Fruit fly (Drosophila melanogaster): ENCODE results near the gene Sirt2.

Sirt2 gene

dm6 chr3R:20310498-20310822 is 17.8 kb upstream of the Sirt2 start (continued):
- TF ChIP-seq cwo (GFP tag; optimal IDR thresholded peaks at IDR 0.05) (no peak), her (GFP tag; optimal IDR thresholded peaks at IDR 0.05) (no peak), dysf (GFP tag; IDR thresholded peaks at IDR 0.05) (0 out of 3 replicates have a peak, but pooled peaks have one; percentile 12), CG12744 (GFP tag; optimal IDR thresholded peaks at IDR 0.05) (no peak), fd3F (GFP tag; optimal IDR thresholded peaks at IDR 0.05) (no peak), Hand (GFP tag; optimal IDR thresholded peaks at IDR 0.05) (no peak), CG12299 (tag; optimal IDR thresholded peaks at IDR 0.05) (no peak), danr (GFP tag; IDR thresholded peaks at IDR 0.05) (no peak), Fer2 (tag; optimal IDR thresholded peaks at IDR 0.05) (no peak), stc (GFP tag; IDR thresholded peaks at IDR 0.05) (0 out of 2 replicates have a peak, but pooled peaks have one; percentile 4), Ets97D (GFP tag; optimal IDR thresholded peaks at IDR 0.05) (no peak), pho (GFP tag; optimal IDR thresholded peaks at IDR 0.05) (no peak), pan (optimal IDR thresholded peaks at IDR 0.05) (no peak), pan (GFP tag; optimal IDR thresholded peaks at IDR 0.05 in 1 of 2, IDR thresholded peaks at IDR 0.05 in 1 of 2) (no peak), ham (GFP tag; IDR thresholded peaks at IDR 0.05) (no peak), CG7271 (tag; optimal IDR thresholded peaks at IDR 0.05) (no peak), sisA (GFP tag; IDR thresholded peaks at IDR 0.05) (no peak), grn (GFP tag; optimal IDR thresholded peaks at IDR 0.05) (no peak), Hsf (GFP tag; optimal IDR thresholded peaks at IDR 0.05) (no peak), Side (GFP tag; optimal IDR thresholded peaks at IDR 0.05) (no peak), Ets65A (GFP tag) (no peak), CG13287 (GFP tag; IDR thresholded peaks at IDR 0.05; ENCODE audit: partially characterized antibody) (no peak), CG3995 (GFP tag; optimal IDR thresholded peaks at IDR 0.05) (no peak), fd96Cb (tag; optimal IDR thresholded peaks at IDR 0.05) (no peak), btn (GFP tag; optimal IDR thresholded peaks at IDR 0.05) (no peak), CG18619 (GFP tag; optimal IDR thresholded peaks at IDR 0.05) (no peak), CG30431 (GFP tag; optimal IDR thresholded peaks at IDR 0.05) (no peak), phol (tag; optimal IDR thresholded peaks at IDR 0.05) (no peak), CG3065 (GFP tag; optimal IDR thresholded peaks at IDR 0.05) (no peak), HLH4C (GFP tag; IDR thresholded peaks at IDR 0.05; ENCODE audit: partially characterized antibody) (no peak), nmo (GFP tag; optimal IDR thresholded peaks at IDR 0.05) (no peak), Myb (GFP tag; optimal IDR thresholded peaks at IDR 0.05) (no peak), CG6689 (GFP tag; IDR thresholded peaks at IDR 0.05) (no peak), Bgb (GFP tag; IDR thresholded peaks at IDR 0.05; ENCODE audit: partially characterized antibody) (no peak), pb (GFP tag; optimal IDR thresholded peaks at IDR 0.05) (no peak), Abd-B (GFP tag; optimal IDR thresholded peaks at IDR 0.05) (no peak), HLH3B (GFP tag; IDR thresholded peaks at IDR 0.05) (no peak), pzg (GFP tag; optimal IDR thresholded peaks at IDR 0.05) (no peak), CG9609 (GFP tag; optimal IDR thresholded peaks at IDR 0.05) (no peak), Doc3 (GFP tag; IDR thresholded peaks at IDR 0.05; ENCODE audit: partially characterized antibody) (no peak), MBD-R2 (GFP tag; IDR thresholded peaks at IDR 0.05) (peak; percentile 25; the same call in 1 of the 2 replicates), ken (GFP tag; IDR thresholded peaks at IDR 0.05) (no peak), amos (GFP tag; IDR thresholded peaks at IDR 0.05; ENCODE audit: partially characterized antibody) (no peak), ash1 (GFP tag; optimal IDR thresholded peaks at IDR 0.05) (no peak), Stat92E (GFP tag; optimal IDR thresholded peaks at IDR 0.05) (no peak), Ada2b (GFP tag; IDR thresholded peaks at IDR 0.05) (no peak), Bteb2 (GFP tag; optimal IDR thresholded peaks at IDR 0.05) (no peak), bsh (GFP tag; optimal IDR thresholded peaks at IDR 0.05) (no peak), CG14710 (tag; optimal IDR thresholded peaks at IDR 0.05) (no peak), Xrp1 (GFP tag; IDR thresholded peaks at IDR 0.05) (no peak), sob (GFP tag; IDR thresholded peaks at IDR 0.05) (no peak), CG12942 (GFP tag; optimal IDR thresholded peaks at IDR 0.05) (no peak)
